Worm (Caenorhabditis elegans): ENCODE measurements around the gene fbxa-136.

DNA sequence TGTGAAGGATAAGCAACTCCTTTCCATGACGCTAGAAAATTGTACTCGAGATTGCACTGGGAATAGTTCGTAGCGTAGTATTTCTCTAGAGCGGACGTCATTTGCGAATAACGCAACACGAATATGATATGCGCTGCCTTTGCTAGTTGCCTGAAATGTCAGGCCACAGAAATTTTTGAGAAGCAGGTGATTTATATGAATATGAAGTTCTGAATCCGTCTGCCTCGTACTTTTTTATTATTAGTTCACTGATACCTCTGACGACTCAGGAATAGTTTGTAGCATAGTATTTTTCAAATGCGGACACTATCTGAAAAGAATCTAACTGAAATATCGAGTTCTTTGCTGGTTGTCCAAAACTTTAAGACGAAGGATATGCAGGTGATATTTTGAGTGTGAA, 24.8 kb upstream of the fbxa-136 start, which contains the start of gene srh-118:
- no peak for TF ChIP-seq tab-1 (GFP tag; IDR thresholded peaks at IDR 0.05)
- TF ChIP-seq med-1 (GFP tag; optimal IDR thresholded peaks at IDR 0.05; ENCODE audit: insufficient read depth): no peak
- TF ChIP-seq ref-1 (GFP tag; conservative IDR thresholded peaks at IDR 0.05): no peak
- TF ChIP-seq ztf-29 (GFP tag; IDR thresholded peaks at IDR 0.05): no peak
- TF ChIP-seq ztf-23 (GFP tag; IDR thresholded peaks at IDR 0.05): no peak
- TF ChIP-seq flt-1 (GFP tag; IDR thresholded peaks at IDR 0.05): no peak

Data from whole organism, midembryonic.